Worm (Caenorhabditis elegans) whole organism, young adult: ENCODE data around the gene srm-4.

Experiments
- B0035.1 ChIP-seq: sonication (generic microtip); optimal IDR thresholded peaks from 2 replicates; lab custom pipeline; 2016; ENCODE audit warnings: missing genetic modification characterization, mild to moderate bottlenecking, missing compliant biosample characterization, missing genotype, missing genetic modification reagents
- B0261.1 ChIP-seq: sonication (generic microtip); optimal IDR thresholded peaks from 2 replicates; lab custom pipeline; 2016; ENCODE audit warnings: mild to moderate bottlenecking, missing genetic modification characterization, moderate library complexity, missing compliant biosample characterization
- C06A6.2 ChIP-seq: fragments of 200-800 bp; sonication (Bioruptor generic); conservative IDR thresholded peaks from 2 replicates; pipeline ENCODE4 v1.3.6; 2022; ENCODE audit warnings: missing genetic modification characterization, missing compliant biosample characterization
- C17E4.6 ChIP-seq: fragments of 200-800 bp; sonication (Bioruptor generic); IDR thresholded peaks from 2 replicates; pipeline ENCODE4 v1.3.6; 2022; ENCODE audit warnings: missing genetic modification reagents, missing genetic modification characterization, missing compliant biosample characterization
- F33H1.4 ChIP-seq: fragments of 200-800 bp; sonication (Bioruptor generic); IDR thresholded peaks from 2 replicates; pipeline ENCODE4 v1.3.6; 2022; ENCODE audit warnings: missing genetic modification reagents, missing genetic modification characterization, missing compliant biosample characterization
- Y53G8AR.9 ChIP-seq: fragments of 200-800 bp; sonication (Bioruptor generic); conservative IDR thresholded peaks from 2 replicates; pipeline ENCODE4 v1.3.6; 2022; ENCODE audit warnings: missing genetic modification reagents, missing genetic modification characterization, missing compliant biosample characterization
- Y67H2A.10 ChIP-seq: fragments of 200-800 bp; sonication (Bioruptor generic); conservative IDR thresholded peaks from 2 replicates; pipeline ENCODE4 v1.3.6; 2022; ENCODE audit warnings: missing genetic modification reagents, missing genetic modification characterization, missing compliant biosample characterization
- Y95B8A.8 ChIP-seq: fragments of 200-800 bp; sonication (Bioruptor generic); IDR thresholded peaks from 2 replicates; pipeline ENCODE4 v1.3.6; 2022; ENCODE audit warnings: missing genetic modification reagents, missing genetic modification characterization, missing compliant biosample characterization
- akir-1 ChIP-seq: fragments of 200-800 bp; sonication (Bioruptor generic); optimal IDR thresholded peaks from 2 replicates; lab custom pipeline; 2018; ENCODE audit warnings: mild to moderate bottlenecking, missing genetic modification characterization, moderate library complexity, missing compliant biosample characterization
- aptf-2 ChIP-seq: fragments of 200-800 bp; sonication (Bioruptor generic); conservative IDR thresholded peaks from 2 replicates; pipeline ENCODE4 v1.3.6; 2022; ENCODE audit warnings: missing genetic modification reagents, missing genetic modification characterization, missing compliant biosample characterization
- attf-3 ChIP-seq: fragments of 200-800 bp; sonication (Bioruptor generic); conservative IDR thresholded peaks from 2 replicates; pipeline ENCODE4 v1.3.6; 2022; ENCODE audit warnings: missing genetic modification reagents, missing genetic modification characterization, missing compliant biosample characterization
- attf-5 ChIP-seq: fragments of 200-800 bp; sonication (Bioruptor generic); optimal IDR thresholded peaks from 2 replicates; lab custom pipeline; 2018; ENCODE audit warnings: mild to moderate bottlenecking, missing genetic modification characterization, missing compliant biosample characterization
- bed-2 ChIP-seq: fragments of 200-800 bp; sonication (Bioruptor generic); IDR thresholded peaks from 2 replicates; pipeline ENCODE4 v1.3.6; 2022; ENCODE audit warnings: missing genetic modification reagents, missing genetic modification characterization, missing compliant biosample characterization
- cebp-1 ChIP-seq, 2 experiments: fragments of 200-800 bp in 1 of 2; sonication (Bioruptor generic) in 1 of 2; sonication (generic microtip) in 1 of 2; IDR thresholded peaks in 1 of 2; optimal IDR thresholded peaks in 1 of 2; 2 replicates each; pipeline versions ENCODE4 v1.3.6 to Lab custom; 2017 to 2022; ENCODE audit warnings: missing compliant biosample characterization in 2 of 2, missing genetic modification characterization in 2 of 2, mild to moderate bottlenecking in 1 of 2, missing genetic modification reagents in 1 of 2, moderate library complexity in 1 of 2
- ceh-100 ChIP-seq: fragments of 200-800 bp; sonication (Bioruptor generic); IDR thresholded peaks from 2 replicates; pipeline ENCODE4 v1.3.6; 2022; ENCODE audit warnings: missing genetic modification reagents, missing genetic modification characterization, missing compliant biosample characterization
- ceh-40 ChIP-seq: fragments of 200-800 bp; sonication (Bioruptor generic); IDR thresholded peaks from 2 replicates; pipeline ENCODE4 v1.3.6; 2022; ENCODE audit warnings: missing genetic modification characterization, missing compliant biosample characterization
- dox-1 ChIP-seq: fragments of 200-800 bp; sonication (Bioruptor generic); IDR thresholded peaks from 2 replicates; pipeline ENCODE4 v1.3.6; 2022; ENCODE audit warnings: missing genetic modification reagents, missing genetic modification characterization, missing compliant biosample characterization
- dpl-1 ChIP-seq: fragments of 150-350 bp; optimal IDR thresholded peaks from 2 replicates; lab custom pipeline; 2014; ENCODE audit warnings: missing biosample characterization, missing genetic modification reagents, missing genetic modification characterization
- efl-1 ChIP-seq: fragments of 150-350 bp; optimal IDR thresholded peaks from 2 replicates; lab custom pipeline; 2014; ENCODE audit warnings: missing biosample characterization, missing genetic modification reagents, missing genetic modification characterization
- egl-18 ChIP-seq: fragments of 200-800 bp; sonication (Bioruptor generic); IDR thresholded peaks from 2 replicates; pipeline ENCODE4 v1.3.6; 2022; ENCODE audit warnings: missing genetic modification reagents, missing genetic modification characterization, missing compliant biosample characterization
- hmg-1.2 ChIP-seq: fragments of 200-800 bp; sonication (Bioruptor generic); IDR thresholded peaks from 2 replicates; pipeline ENCODE4 v1.3.6; 2022; ENCODE audit warnings: missing genetic modification reagents, missing genetic modification characterization, missing compliant biosample characterization
- hsf-1 ChIP-seq: fragments of 200-800 bp; sonication (Bioruptor generic); IDR thresholded peaks from 2 replicates; pipeline ENCODE4 v1.3.6; 2022; ENCODE audit warnings: missing genetic modification reagents, missing genetic modification characterization, missing compliant biosample characterization
- let-526 ChIP-seq: fragments of 200-800 bp; sonication (Bioruptor generic); IDR thresholded peaks from 2 replicates; pipeline ENCODE4 v1.3.6; 2022; ENCODE audit warnings: missing genetic modification reagents, missing genetic modification characterization, missing compliant biosample characterization
- let-607 ChIP-seq, 2 experiments: fragments of 200-800 bp in 1 of 2; sonication (Bioruptor generic) in 1 of 2; sonication (generic microtip) in 1 of 2; optimal IDR thresholded peaks; 2 replicates each; lab custom pipeline; 2016 to 2018; ENCODE audit warnings: mild to moderate bottlenecking in 2 of 2, missing compliant biosample characterization in 2 of 2, missing genetic modification characterization in 2 of 2, moderate library complexity in 2 of 2, missing genotype in 1 of 2
- lin-35 ChIP-seq, 3 experiments: fragments of 150-350 bp in 2 of 3; sonication (generic microtip) in 1 of 3; optimal IDR thresholded peaks; 2 replicates each; lab custom pipeline; 2014 to 2018; ENCODE audit warnings: missing biosample characterization in 3 of 3, missing genetic modification characterization in 3 of 3, missing genetic modification reagents in 3 of 3
- lin-54 ChIP-seq: fragments of 200-800 bp; sonication (Bioruptor generic); optimal IDR thresholded peaks from 2 replicates; lab custom pipeline; 2018; ENCODE audit warnings: mild to moderate bottlenecking, missing genetic modification characterization, missing compliant biosample characterization
- lsl-1 ChIP-seq: fragments of 200-800 bp; sonication (Bioruptor generic); optimal IDR thresholded peaks from 2 replicates; lab custom pipeline; 2018; ENCODE audit warnings: mild to moderate bottlenecking, missing genetic modification characterization, moderate library complexity, missing compliant biosample characterization
- lsy-27 ChIP-seq: sonication (generic microtip); optimal IDR thresholded peaks from 2 replicates; lab custom pipeline; 2017; ENCODE audit warnings: missing genetic modification characterization, mild to moderate bottlenecking, missing compliant biosample characterization, antibody characterized with exemption, missing genotype, borderline replicate concordance; ENCODE audit not compliant: insufficient read depth
- mcd-1 ChIP-seq: fragments of 200-800 bp; sonication (Bioruptor generic); IDR thresholded peaks from 2 replicates; pipeline ENCODE4 v1.3.6; 2022; ENCODE audit warnings: missing genetic modification reagents, missing genetic modification characterization, missing compliant biosample characterization
- mes-4 ChIP-seq: sonication (generic microtip); optimal IDR thresholded peaks from 2 replicates; lab custom pipeline; 2016; ENCODE audit warnings: missing genotype, missing genetic modification characterization, missing compliant biosample characterization
- nfya-1 ChIP-seq: sonication (generic microtip); optimal IDR thresholded peaks from 2 replicates; lab custom pipeline; 2017; ENCODE audit warnings: antibody characterized with exemption, missing compliant biosample characterization, missing genetic modification characterization, borderline replicate concordance; ENCODE audit not compliant: insufficient read depth
- nfyb-1 ChIP-seq: fragments of 200-800 bp; sonication (Bioruptor generic); IDR thresholded peaks from 2 replicates; pipeline ENCODE4 v1.3.6; 2022; ENCODE audit warnings: missing genetic modification reagents, missing genetic modification characterization, missing compliant biosample characterization
- nhr-27 ChIP-seq: fragments of 200-800 bp; sonication (Bioruptor generic); optimal IDR thresholded peaks from 2 replicates; lab custom pipeline; 2018; ENCODE audit warnings: mild to moderate bottlenecking, missing genetic modification characterization, moderate library complexity, missing compliant biosample characterization
- nhr-80 ChIP-seq: sonication (generic microtip); optimal IDR thresholded peaks from 2 replicates; lab custom pipeline; 2016; ENCODE audit warnings: missing genetic modification characterization, missing compliant biosample characterization
- nhr-90 ChIP-seq: sonication (generic microtip); optimal IDR thresholded peaks from 2 replicates; lab custom pipeline; 2016; ENCODE audit warnings: missing genotype, mild to moderate bottlenecking, missing genetic modification characterization, missing compliant biosample characterization
- snpc-3.4 ChIP-seq: sonication (generic microtip); optimal IDR thresholded peaks from 2 replicates; lab custom pipeline; 2017; ENCODE audit warnings: missing genetic modification characterization, mild to moderate bottlenecking, missing compliant biosample characterization, antibody characterized with exemption, moderate library complexity, missing genotype, missing genetic modification reagents
- snpc-4 ChIP-seq, 5 experiments: fragments of 150-350 bp in 1 of 5; sonication (generic microtip) in 4 of 5; optimal IDR thresholded peaks; 2 replicates each; lab custom pipeline; 2014 to 2018; ENCODE audit warnings: missing genetic modification characterization in 5 of 5, missing biosample characterization in 3 of 5, antibody characterized with exemption in 2 of 5, mild to moderate bottlenecking in 2 of 5, missing compliant biosample characterization in 2 of 5, missing genotype in 2 of 5, moderate library complexity in 2 of 5, missing genetic modification reagents in 1 of 5
- somi-1 ChIP-seq: fragments of 200-800 bp; sonication (Bioruptor generic); optimal IDR thresholded peaks from 2 replicates; lab custom pipeline; 2018; ENCODE audit warnings: mild to moderate bottlenecking, missing genetic modification characterization, missing compliant biosample characterization
- tbp1 ChIP-seq: fragments of 200-800 bp; sonication (Bioruptor generic); optimal IDR thresholded peaks from 2 replicates; lab custom pipeline; 2018; ENCODE audit warnings: mild to moderate bottlenecking, missing genetic modification characterization, missing compliant biosample characterization
- tlf-1 ChIP-seq: fragments of 200-800 bp; sonication (Bioruptor generic); optimal IDR thresholded peaks from 2 replicates; lab custom pipeline; 2018; ENCODE audit warnings: mild to moderate bottlenecking, missing genetic modification characterization, missing compliant biosample characterization
- zim-3 ChIP-seq: sonication (generic microtip); optimal IDR thresholded peaks from 2 replicates; lab custom pipeline; 2017; ENCODE audit warnings: mild to moderate bottlenecking, missing genetic modification characterization, moderate library complexity, missing compliant biosample characterization
- ztf-18 ChIP-seq: sonication (generic microtip); optimal IDR thresholded peaks from 2 replicates; lab custom pipeline; 2016; ENCODE audit warnings: missing genotype, mild to moderate bottlenecking, missing genetic modification characterization, missing compliant biosample characterization
- ztf-22 ChIP-seq: fragments of 200-800 bp; sonication (Bioruptor generic); optimal IDR thresholded peaks from 2 replicates; lab custom pipeline; 2018; ENCODE audit warnings: mild to moderate bottlenecking, missing genetic modification characterization, moderate library complexity, missing compliant biosample characterization
- ztf-25 ChIP-seq: fragments of 200-800 bp; sonication (Bioruptor generic); IDR thresholded peaks from 2 replicates; pipeline ENCODE4 v1.3.6; 2022; ENCODE audit warnings: missing genetic modification reagents, missing genetic modification characterization, missing compliant biosample characterization
- ztf-28 ChIP-seq: fragments of 200-800 bp; sonication (Bioruptor generic); IDR thresholded peaks from 2 replicates; pipeline ENCODE4 v1.3.6; 2022; ENCODE audit warnings: missing genetic modification reagents, missing genetic modification characterization, missing compliant biosample characterization

srm-4 gene

DNA sequence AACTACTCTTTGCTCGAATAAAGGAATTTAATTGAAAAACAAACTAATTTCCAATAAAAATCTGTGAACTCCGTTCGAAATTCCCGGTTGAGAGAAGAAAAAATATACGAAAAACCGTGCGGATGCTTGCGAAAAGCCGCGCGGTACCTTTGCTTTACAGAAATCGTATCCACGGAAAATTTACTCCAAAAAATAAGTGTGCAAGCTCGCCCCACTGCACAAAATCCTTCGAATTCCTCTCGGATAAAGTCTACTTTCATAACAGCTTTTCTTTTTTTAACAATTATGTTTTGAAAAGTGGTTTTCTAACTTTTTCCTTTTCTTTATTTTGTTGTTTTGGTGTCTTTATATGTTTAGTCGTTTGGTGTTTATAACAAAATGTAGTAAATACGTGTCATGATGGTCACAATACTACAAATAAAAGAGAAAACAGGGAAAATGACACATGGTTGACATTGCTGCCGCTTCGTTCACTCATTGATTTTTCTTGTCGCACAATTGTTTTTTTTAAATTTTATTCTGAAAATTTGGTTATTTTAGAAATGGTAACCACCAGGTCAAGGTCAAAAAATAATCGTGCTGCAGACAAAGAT is 14.1 kb downstream of the srm-4 start, which contains the start of gene cept-2 (continued):
- TF ChIP-seq lin-35 (GFP tag; optimal IDR thresholded peaks at IDR 0.05; lab: Kevin White, UChicago), result peak in 2 of 3 experiments; percentile 58 to 92
- TF ChIP-seq Y67H2A.10, result no peak
- TF ChIP-seq dox-1 (GFP tag; lab: Robert Waterston, UW), result peak; percentile 92
- no peak for TF ChIP-seq aptf-2 (GFP tag; lab: Robert Waterston, UW)
- no peak for TF ChIP-seq ztf-25 (GFP tag; lab: Robert Waterston, UW)
- TF ChIP-seq akir-1 (GFP tag; lab: Kevin White, UChicago), result peak; percentile 24
- peak; percentile 98 for TF ChIP-seq mcd-1
- peak; percentile 80 for TF ChIP-seq snpc-3.4 (tag; lab: Kevin White, UChicago)
- TF ChIP-seq tlf-1 (GFP tag; lab: Kevin White, UChicago), result peak; percentile 66
- no peak for TF ChIP-seq mes-4 (tag; lab: Kevin White, UChicago)
- TF ChIP-seq nfya-1 (tag; lab: Kevin White, UChicago), result no peak
- no peak for TF ChIP-seq Y53G8AR.9 (GFP tag; lab: Robert Waterston, UW)
- no peak for TF ChIP-seq ceh-40 (GFP tag; lab: Robert Waterston, UW)
- peak; percentile 57 for TF ChIP-seq somi-1 (GFP tag; lab: Kevin White, UChicago)
- TF ChIP-seq tbp1, result peak; percentile 65
- TF ChIP-seq bed-2, result 0 out of 2 replicates have a peak, but pooled peaks have one; percentile 25
- TF ChIP-seq efl-1 (GFP tag; lab: Kevin White, UChicago), result peak; percentile 52
- TF ChIP-seq cebp-1 (GFP tag; IDR thresholded peaks at IDR 0.05; lab: Robert Waterston, UW), result 0 out of 2 replicates have a peak, but pooled peaks have one; percentile 34
- no peak for TF ChIP-seq cebp-1 (tag; optimal IDR thresholded peaks at IDR 0.05; lab: Kevin White, UChicago)
- TF ChIP-seq ztf-28 (GFP tag; lab: Robert Waterston, UW), result 0 out of 2 replicates have a peak, but pooled peaks have one; percentile 11
- TF ChIP-seq let-526 (GFP tag; lab: Robert Waterston, UW), result 0 out of 2 replicates have a peak, but pooled peaks have one; percentile 20
- TF ChIP-seq snpc-4 (GFP tag; optimal IDR thresholded peaks at IDR 0.05; lab: Kevin White, UChicago), result no peak
- TF ChIP-seq snpc-4 (tag; optimal IDR thresholded peaks at IDR 0.05; lab: Kevin White, UChicago), result peak in 2 of 4 experiments; percentile 57 to 70
- peak; percentile 67 for TF ChIP-seq lsl-1 (GFP tag; lab: Kevin White, UChicago)
- TF ChIP-seq let-607 (tag; optimal IDR thresholded peaks at IDR 0.05; lab: Kevin White, UChicago), result peak; percentile 76 to 81
- TF ChIP-seq Y95B8A.8, result 0 out of 2 replicates have a peak, but pooled peaks have one; percentile 31
- TF ChIP-seq nhr-80, result peak; percentile 54
- no peak for TF ChIP-seq zim-3 (tag; lab: Kevin White, UChicago)
- TF ChIP-seq B0261.1 (tag; lab: Kevin White, UChicago), result peak; percentile 22
- peak; percentile 75 for TF ChIP-seq C06A6.2 (GFP tag; lab: Robert Waterston, UW)
- no peak for TF ChIP-seq B0035.1 (tag; lab: Kevin White, UChicago)
- peak; percentile 87 for TF ChIP-seq attf-5 (GFP tag; lab: Kevin White, UChicago)
- peak; percentile 80 for TF ChIP-seq ztf-18 (tag; lab: Kevin White, UChicago)
- TF ChIP-seq lsy-27 (tag; lab: Kevin White, UChicago), result no peak
- TF ChIP-seq nhr-90 (tag; lab: Kevin White, UChicago), result no peak
- TF ChIP-seq nfyb-1 (GFP tag; lab: Robert Waterston, UW), result peak; percentile 67
- TF ChIP-seq attf-3 (GFP tag; lab: Robert Waterston, UW), result peak; percentile 69
- peak; percentile 98 for TF ChIP-seq ceh-100 (GFP tag; lab: Robert Waterston, UW)
- TF ChIP-seq egl-18 (GFP tag; lab: Robert Waterston, UW), result 0 out of 2 replicates have a peak, but pooled peaks have one; percentile 61
- TF ChIP-seq hmg-1.2 (GFP tag; lab: Robert Waterston, UW), result peak; percentile 62
- TF ChIP-seq lin-54 (GFP tag; lab: Kevin White, UChicago), result no peak
- TF ChIP-seq C17E4.6 (GFP tag; lab: Robert Waterston, UW), result no peak
- no peak for TF ChIP-seq ztf-22
- peak; percentile 55 for TF ChIP-seq F33H1.4
- TF ChIP-seq nhr-27 (tag; lab: Kevin White, UChicago), result no peak
- TF ChIP-seq hsf-1, result no peak
- peak; percentile 56 for TF ChIP-seq dpl-1 (GFP tag; lab: Kevin White, UChicago)
